Fruit fly (Drosophila melanogaster) whole organism, adult: ENCODE results near the gene CtsK1.

Source experiments
- CG12768 ChIP-seq: fragments of 200-800 bp; sonication (Bioruptor generic); optimal IDR thresholded peaks from 2 replicates; lab custom pipeline; 2017; ENCODE audit warnings: missing biosample characterization, missing genetic modification characterization, mild to moderate bottlenecking, moderate library complexity, missing genetic modification reagents
- CG1620 ChIP-seq: fragments of 200-800 bp; sonication (Bioruptor generic); optimal IDR thresholded peaks from 2 replicates; lab custom pipeline; 2016; ENCODE audit warnings: missing biosample characterization, missing genetic modification characterization
- CG5204 ChIP-seq: fragments of 200-800 bp; sonication (Bioruptor generic); optimal IDR thresholded peaks from 2 replicates; lab custom pipeline; 2016; ENCODE audit warnings: missing biosample characterization, missing genetic modification characterization
- CG7101 ChIP-seq: fragments of 200-800 bp; sonication (Bioruptor generic); optimal IDR thresholded peaks from 2 replicates; lab custom pipeline; 2018; ENCODE audit warnings: missing biosample characterization, mild to moderate bottlenecking, missing genetic modification characterization, moderate library complexity
- Crg-1 ChIP-seq: fragments of 200-800 bp; sonication (Bioruptor generic); optimal IDR thresholded peaks from 2 replicates; lab custom pipeline; 2016; ENCODE audit warnings: missing biosample characterization, missing genetic modification characterization
- cic ChIP-seq: fragments of 200-800 bp; sonication (Bioruptor generic); optimal IDR thresholded peaks from 2 replicates; lab custom pipeline; 2017; ENCODE audit warnings: missing biosample characterization, mild to moderate bottlenecking, missing genetic modification characterization, moderate library complexity
- cnc ChIP-seq, 2 experiments: fragments of >200 bp; optimal IDR thresholded peaks; 2 replicates each; lab custom pipeline; 2017

- TF ChIP-seq cnc (optimal IDR thresholded peaks at IDR 0.05; lab: Kevin White, UChicago): no peak
- TF ChIP-seq CG1620 (GFP tag; lab: Kevin White, UChicago): no peak
- no peak for TF ChIP-seq CG7101
- TF ChIP-seq Crg-1 (GFP tag; lab: Kevin White, UChicago): no peak
- TF ChIP-seq CG12768: no peak
- no peak for TF ChIP-seq cic
- TF ChIP-seq CG5204 (GFP tag; lab: Kevin White, UChicago): no peak
Measured at dm6 chr3L:13982516-13982915, 11.5 kb upstream of the CtsK1 start.
